Worm (Caenorhabditis elegans): ENCODE results near the gene cyp-31A3.

The cyp-31A3 gene

ce11 chrIV:4745422-4745821, 15.4 kb upstream of the cyp-31A3 start, which contains the start of gene timm-17B.1 (continued):
- no peak for TF ChIP-seq rec-8 (tag; optimal IDR thresholded peaks at IDR 0.05)
- peak; percentile 10; the same call in 1 of the 2 replicates for TF ChIP-seq madf-8 (GFP tag; conservative IDR thresholded peaks at IDR 0.05)
- TF ChIP-seq Y53G8AR.9 (GFP tag; conservative IDR thresholded peaks at IDR 0.05), result 0 out of 2 replicates have a peak, but pooled peaks have one; percentile 62
- TF ChIP-seq unc-130 (GFP tag; optimal IDR thresholded peaks at IDR 0.05), result no peak
- TF ChIP-seq hrde-1 (tag; optimal IDR thresholded peaks at IDR 0.05; ENCODE audit: borderline replicate concordance), result no peak
- TF ChIP-seq T26A5.8 (tag; optimal IDR thresholded peaks at IDR 0.05), result no peak
- TF ChIP-seq ztf-3 (GFP tag; optimal IDR thresholded peaks at IDR 0.05), result no peak
- TF ChIP-seq attf-6 (GFP tag; IDR thresholded peaks at IDR 0.05), result no peak
- no peak for TF ChIP-seq F57C9.4 (tag; optimal IDR thresholded peaks at IDR 0.05)
- no peak for TF ChIP-seq nfya-2 (GFP tag; IDR thresholded peaks at IDR 0.05)
- TF ChIP-seq ztf-28 (GFP tag; IDR thresholded peaks at IDR 0.05), result no peak
- TF ChIP-seq Y56A3A.18 (GFP tag; IDR thresholded peaks at IDR 0.05), result peak; percentile 29; the same call in 1 of the 2 replicates
- TF ChIP-seq zfh-2 (GFP tag; conservative IDR thresholded peaks at IDR 0.05), result no peak
- no peak for TF ChIP-seq sdz-38 (tag; optimal IDR thresholded peaks at IDR 0.05)
- peak; percentile 19 for TF ChIP-seq snpc-3.4 (tag; optimal IDR thresholded peaks at IDR 0.05)
- TF ChIP-seq dox-1 (GFP tag; IDR thresholded peaks at IDR 0.05), result peak; percentile 68
- no peak for TF ChIP-seq efl-1 (GFP tag; optimal IDR thresholded peaks at IDR 0.05)
- no peak for TF ChIP-seq F23B12.7 (tag; optimal IDR thresholded peaks at IDR 0.05; ENCODE audit: insufficient read depth)
- peak; percentile 30; the same call in 1 of the 2 replicates for TF ChIP-seq madf-6 (GFP tag; IDR thresholded peaks at IDR 0.05)
- TF ChIP-seq bed-1 (GFP tag; IDR thresholded peaks at IDR 0.05), result no peak
- TF ChIP-seq pbrm-1 (GFP tag; IDR thresholded peaks at IDR 0.05), result peak; percentile 58; the same call in 1 of the 2 replicates
- no peak for TF ChIP-seq sptf-2 (GFP tag; optimal IDR thresholded peaks at IDR 0.05)
- no peak for TF ChIP-seq mel-28 (tag; optimal IDR thresholded peaks at IDR 0.05; ENCODE audit: borderline replicate concordance)
- no peak for TF ChIP-seq tbx-9 (tag; optimal IDR thresholded peaks at IDR 0.05; ENCODE audit: borderline replicate concordance)
- TF ChIP-seq C06A6.2 (GFP tag; conservative IDR thresholded peaks at IDR 0.05), result no peak
- TF ChIP-seq lir-1 (GFP tag; conservative IDR thresholded peaks at IDR 0.05), result no peak
- TF ChIP-seq B0261.1 (tag; optimal IDR thresholded peaks at IDR 0.05), result no peak
- no peak for TF ChIP-seq K12H6.12 (tag; optimal IDR thresholded peaks at IDR 0.05)
- no peak for TF ChIP-seq F22D6.2 (tag; optimal IDR thresholded peaks at IDR 0.05)
- TF ChIP-seq ZK185.1 (tag; optimal IDR thresholded peaks at IDR 0.05; ENCODE audit: poor library complexity, severe bottlenecking), result peak; percentile 49
- peak in 1 of 2 experiments; percentile 14 for TF ChIP-seq let-607 (tag; optimal IDR thresholded peaks at IDR 0.05)
- TF ChIP-seq Y67H2A.10 (GFP tag; conservative IDR thresholded peaks at IDR 0.05), result no peak
- no peak for TF ChIP-seq ztf-6 (GFP tag; IDR thresholded peaks at IDR 0.05)
- TF ChIP-seq nhr-27 (tag; optimal IDR thresholded peaks at IDR 0.05), result no peak
- TF ChIP-seq let-526 (GFP tag; IDR thresholded peaks at IDR 0.05), result no peak
- no peak for TF ChIP-seq lag-1 (GFP tag; IDR thresholded peaks at IDR 0.05)
- no peak for TF ChIP-seq egl-44 (GFP tag; IDR thresholded peaks at IDR 0.05)
- no peak for TF ChIP-seq D2030.7 (GFP tag; IDR thresholded peaks at IDR 0.05)
- no peak for TF ChIP-seq ceh-58 (GFP tag; IDR thresholded peaks at IDR 0.05)
- no peak for TF ChIP-seq F55B11.4 (tag; optimal IDR thresholded peaks at IDR 0.05; ENCODE audit: borderline replicate concordance, insufficient read depth)
- no peak for TF ChIP-seq mes-4 (tag; optimal IDR thresholded peaks at IDR 0.05)
- no peak for TF ChIP-seq F39B2.1 (GFP tag; IDR thresholded peaks at IDR 0.05)
- peak; percentile 97 for TF ChIP-seq ztf-18 (tag; optimal IDR thresholded peaks at IDR 0.05)
- TF ChIP-seq ceh-40 (GFP tag; IDR thresholded peaks at IDR 0.05), result no peak
- peak; percentile 88 for TF ChIP-seq mcd-1 (GFP tag; IDR thresholded peaks at IDR 0.05)
- TF ChIP-seq ets-4 (GFP tag; optimal IDR thresholded peaks at IDR 0.05), result no peak
- TF ChIP-seq lin-40 (tag; optimal IDR thresholded peaks at IDR 0.05), result peak; percentile 67
- TF ChIP-seq akir-1 (GFP tag; optimal IDR thresholded peaks at IDR 0.05), result no peak

Measured in whole organism, young adult.